Worm (Caenorhabditis elegans) whole organism, L1 larva: Measurements from ENCODE around the gene F20D1.22.

Experiments
- elt-3 ChIP-seq, 6 experiments: fragments of 150-350 bp in 1 of 6; sonication (generic microtip); optimal IDR thresholded peaks; 2 replicates each; lab custom pipeline; 2017 to 2018; ENCODE audit warnings: missing biosample characterization in 6 of 6, missing genetic modification characterization in 6 of 6, inconsistent platforms in 1 of 6
- fos-1 ChIP-seq: fragments of 150-350 bp; optimal IDR thresholded peaks from 2 replicates; lab custom pipeline; 2014; ENCODE audit warnings: missing biosample characterization, missing genetic modification characterization
- skn-1 ChIP-seq: fragments of 150-350 bp; optimal IDR thresholded peaks from 2 replicates; lab custom pipeline; 2014; ENCODE audit warnings: missing biosample characterization, missing genetic modification characterization
- unc-62 ChIP-seq: fragments of 150-350 bp; optimal IDR thresholded peaks from 2 replicates; lab custom pipeline; 2014; ENCODE audit warnings: missing biosample characterization, missing genetic modification reagents, missing genetic modification characterization
- zip-4 ChIP-seq: fragments of 200-800 bp; sonication (Bioruptor generic); optimal IDR thresholded peaks from 2 replicates; lab custom pipeline; 2018; ENCODE audit warnings: mild to moderate bottlenecking, missing genetic modification characterization, moderate library complexity, missing compliant biosample characterization
- ztf-4 ChIP-seq: fragments of 150-350 bp; optimal IDR thresholded peaks from 2 replicates; lab custom pipeline; 2014; ENCODE audit warnings: missing biosample characterization, missing genetic modification characterization

DNA sequence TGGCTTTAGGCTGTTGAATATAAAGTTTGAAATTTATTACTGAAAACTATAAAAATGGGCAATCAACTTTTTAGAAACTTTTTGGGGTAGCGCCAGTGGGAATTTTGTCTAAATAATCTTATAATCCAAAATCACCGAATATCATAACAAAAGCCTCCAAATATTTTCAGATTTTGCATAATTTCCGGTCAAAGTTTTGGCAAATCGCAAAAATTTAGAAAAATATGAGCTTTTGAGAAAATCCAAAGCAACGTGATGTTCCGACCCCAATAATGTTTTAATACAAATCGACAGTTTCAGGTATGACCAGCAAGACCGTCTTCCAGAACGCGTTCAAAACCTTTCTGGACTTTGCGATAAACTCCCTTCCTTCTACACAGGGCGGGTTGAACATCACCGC is 12.8 kb downstream of the F20D1.22 start, which contains the start of gene emre-1:
- no peak for TF ChIP-seq unc-62
- no peak for TF ChIP-seq fos-1 (tag; lab: Kevin White, UChicago)
- TF ChIP-seq ztf-4 (tag; lab: Kevin White, UChicago): no peak
- no peak for TF ChIP-seq zip-4 (GFP tag; lab: Kevin White, UChicago)
- no peak for TF ChIP-seq elt-3 (tag; optimal IDR thresholded peaks at IDR 0.05; lab: Kevin White, UChicago)
- no peak for TF ChIP-seq skn-1
